Worm (Caenorhabditis elegans): ENCODE data around the gene M03F4.6.
A peak's percentile ranks its signal among the peaks of the same experiment; 100 is the strongest.

M03F4.6 gene

DNA sequence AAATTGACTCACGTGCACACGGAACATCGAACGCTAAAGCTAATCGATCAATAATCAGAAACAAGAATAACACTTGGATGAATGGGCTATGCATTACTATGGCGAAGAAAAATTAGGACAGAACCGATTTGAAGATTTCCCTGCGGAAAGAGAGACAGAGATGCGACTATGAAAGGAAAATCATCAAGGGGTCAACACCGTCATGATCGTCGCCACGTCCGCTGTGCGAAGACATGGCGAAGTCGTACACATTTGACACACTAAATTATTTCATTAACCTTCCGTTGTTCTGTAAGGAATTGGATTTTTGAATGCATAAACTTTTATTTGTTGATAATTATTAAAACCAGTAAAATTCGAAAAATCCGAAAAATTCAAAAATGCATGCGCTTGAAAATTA, at the start of gene M03F4.6:
Gene M03F4.6 (minus strand): TSS at position 101 of the 400 bp plus-strand sequence.
- TF ChIP-seq ama-1 (optimal IDR thresholded peaks at IDR 0.05) (peak; percentile 74), pag-3 (tag; optimal IDR thresholded peaks at IDR 0.05; ENCODE audit: borderline replicate concordance, insufficient read depth) (no peak), lin-39 (tag; optimal IDR thresholded peaks at IDR 0.05) (no peak), nhr-71 (tag; optimal IDR thresholded peaks at IDR 0.05) (peak; percentile 38), egl-13 (tag; optimal IDR thresholded peaks at IDR 0.05) (no peak), nhr-19 (GFP tag; conservative IDR thresholded peaks at IDR 0.05) (no peak), ztf-4 (tag; optimal IDR thresholded peaks at IDR 0.05) (peak; percentile 90), C16A3.4 (tag; optimal IDR thresholded peaks at IDR 0.05) (no peak), lir-3 (tag; optimal IDR thresholded peaks at IDR 0.05; ENCODE audit: poor library complexity) (no peak), nhr-76 (tag; optimal IDR thresholded peaks at IDR 0.05) (no peak), nhr-12 (tag; optimal IDR thresholded peaks at IDR 0.05) (no peak), snpc-4 (tag; optimal IDR thresholded peaks at IDR 0.05) (no peak), hlh-17 (GFP tag; optimal IDR thresholded peaks at IDR 0.05; ENCODE audit: borderline replicate concordance) (no peak), rnt-1 (tag; optimal IDR thresholded peaks at IDR 0.05) (peak; percentile 13), unc-62 (GFP tag; optimal IDR thresholded peaks at IDR 0.05) (no peak), sptf-1 (tag; optimal IDR thresholded peaks at IDR 0.05) (no peak), egl-27 (tag; optimal IDR thresholded peaks at IDR 0.05) (no peak), ces-1 (GFP tag; optimal IDR thresholded peaks at IDR 0.05) (no peak), sup-37 (GFP tag; optimal IDR thresholded peaks at IDR 0.05) (no peak), jun-1 (tag; optimal IDR thresholded peaks at IDR 0.05) (no peak), snu-23 (GFP tag; optimal IDR thresholded peaks at IDR 0.05) (no peak), nhr-84 (tag; optimal IDR thresholded peaks at IDR 0.05) (no peak), mep-1 (tag; optimal IDR thresholded peaks at IDR 0.05) (peak; percentile 52), unc-30 (tag; optimal IDR thresholded peaks at IDR 0.05) (no peak), efl-3 (GFP tag; optimal IDR thresholded peaks at IDR 0.05) (no peak), zip-4 (GFP tag; optimal IDR thresholded peaks at IDR 0.05) (no peak), nhr-85 (tag) (no peak), ceh-90 (tag; optimal IDR thresholded peaks at IDR 0.05) (no peak), tbx-2 (tag; optimal IDR thresholded peaks at IDR 0.05) (no peak), blmp-1 (tag; optimal IDR thresholded peaks at IDR 0.05) (peak; percentile 95), ztf-11 (tag; optimal IDR thresholded peaks at IDR 0.05) (no peak), fkh-4 (tag; optimal IDR thresholded peaks at IDR 0.05; ENCODE audit: borderline replicate concordance) (no peak), skn-1 (tag; optimal IDR thresholded peaks at IDR 0.05) (no peak), fos-1 (tag; optimal IDR thresholded peaks at IDR 0.05) (no peak), lin-13 (GFP tag; optimal IDR thresholded peaks at IDR 0.05) (no peak)

- TF ChIP-seq nhr-19 (GFP tag; conservative IDR thresholded peaks at IDR 0.05) (no peak), lin-14 (GFP tag; optimal IDR thresholded peaks at IDR 0.05) (peak; percentile 56), nhr-76 (tag; optimal IDR thresholded peaks at IDR 0.05) (no peak), sox-4 (tag; optimal IDR thresholded peaks at IDR 0.05) (no peak), ceh-63 (GFP tag; optimal IDR thresholded peaks at IDR 0.05) (no peak), alr-1 (tag; optimal IDR thresholded peaks at IDR 0.05; ENCODE audit: borderline replicate concordance) (no peak), egl-13 (tag; optimal IDR thresholded peaks at IDR 0.05) (no peak), ceh-8 (GFP tag; optimal IDR thresholded peaks at IDR 0.05) (no peak), hpl-2 (GFP tag; optimal IDR thresholded peaks at IDR 0.05) (peak; percentile 8), tbx-2 (tag; optimal IDR thresholded peaks at IDR 0.05) (no peak), efl-3 (GFP tag; optimal IDR thresholded peaks at IDR 0.05) (no peak), rnt-1 (tag; optimal IDR thresholded peaks at IDR 0.05) (no peak), isw-1 (GFP tag; IDR thresholded peaks at IDR 0.05) (no peak), mep-1 (tag; optimal IDR thresholded peaks at IDR 0.05) (peak; percentile 50), sup-37 (GFP tag; optimal IDR thresholded peaks at IDR 0.05) (no peak), efl-1 (optimal IDR thresholded peaks at IDR 0.05) (peak in 1 of 2 experiments; percentile 44), efl-1 (GFP tag; optimal IDR thresholded peaks at IDR 0.05 in 1 of 2) (peak in 1 of 2 experiments; percentile 0), elt-2 (tag; optimal IDR thresholded peaks at IDR 0.05) (peak; percentile 16), aha-1 (tag; optimal IDR thresholded peaks at IDR 0.05) (no peak), nhr-71 (tag; optimal IDR thresholded peaks at IDR 0.05) (peak; percentile 37), vab-15 (tag; optimal IDR thresholded peaks at IDR 0.05) (no peak), fkh-4 (tag; optimal IDR thresholded peaks at IDR 0.05; ENCODE audit: borderline replicate concordance) (no peak), lir-3 (tag; optimal IDR thresholded peaks at IDR 0.05; ENCODE audit: poor library complexity) (no peak), nhr-47 (tag; optimal IDR thresholded peaks at IDR 0.05) (no peak), ceh-90 (tag; optimal IDR thresholded peaks at IDR 0.05) (no peak), nhr-11 (tag; optimal IDR thresholded peaks at IDR 0.05) (no peak), sptf-1 (tag; optimal IDR thresholded peaks at IDR 0.05) (no peak), xbp-1 (tag; optimal IDR thresholded peaks at IDR 0.05) (peak; percentile 17), pqm-1 (tag; optimal IDR thresholded peaks at IDR 0.05) (no peak)
These were observed 49.0 kb upstream of the M03F4.6 start for ce11 chrX:5018062-5018653.
